Fruit fly (Drosophila melanogaster) whole organism, adult: ENCODE results near the gene CG42828.

Experiments
- CG14711 ChIP-seq: fragments of 200-800 bp; sonication (Bioruptor generic); optimal IDR thresholded peaks from 2 replicates; lab custom pipeline; 2018; ENCODE audit warnings: missing biosample characterization, mild to moderate bottlenecking, missing genetic modification characterization, moderate library complexity
- CG1620 ChIP-seq: fragments of 200-800 bp; sonication (Bioruptor generic); optimal IDR thresholded peaks from 2 replicates; lab custom pipeline; 2016; ENCODE audit warnings: missing biosample characterization, missing genetic modification characterization
- Clk ChIP-seq: fragments of 200-800 bp; sonication (Bioruptor generic); optimal IDR thresholded peaks from 2 replicates; lab custom pipeline; 2017; ENCODE audit warnings: missing biosample characterization, missing genetic modification characterization
- Hr96 ChIP-seq: fragments of 200-800 bp; sonication (Bioruptor generic); optimal IDR thresholded peaks from 2 replicates; lab custom pipeline; 2016; ENCODE audit warnings: missing biosample characterization, missing genetic modification characterization
- bab1 ChIP-seq: fragments of 200-800 bp; sonication (Bioruptor generic); optimal IDR thresholded peaks from 3 replicates; lab custom pipeline; 2019; ENCODE audit warnings: missing biosample characterization, mild to moderate bottlenecking, missing genetic modification characterization, moderate library complexity
- cic ChIP-seq: fragments of 200-800 bp; sonication (Bioruptor generic); optimal IDR thresholded peaks from 2 replicates; lab custom pipeline; 2017; ENCODE audit warnings: missing biosample characterization, mild to moderate bottlenecking, missing genetic modification characterization, moderate library complexity
- ovo ChIP-seq: fragments of 200-800 bp; sonication (Bioruptor generic); optimal IDR thresholded peaks from 2 replicates; lab custom pipeline; 2016; ENCODE audit warnings: missing biosample characterization, missing genetic modification characterization

- TF ChIP-seq Clk (GFP tag; lab: Kevin White, UChicago) (no peak), CG14711 (tag; lab: Kevin White, UChicago) (no peak), CG1620 (GFP tag; lab: Kevin White, UChicago) (no peak), ovo (no peak), cic (GFP tag; lab: Kevin White, UChicago) (no peak), bab1 (GFP tag; lab: Kevin White, UChicago) (no peak), Hr96 (no peak)
These were observed 40.0 kb upstream of the CG42828 start for dm6 chr3R:23333334-23334035.
